Worm (Caenorhabditis elegans) whole organism, young adult: ENCODE results near the gene eyg-1.

Source experiments
- C06A6.2 ChIP-seq: fragments of 200-800 bp; sonication (Bioruptor generic); conservative IDR thresholded peaks from 2 replicates; pipeline ENCODE4 v1.3.6; 2022; ENCODE audit warnings: missing genetic modification characterization, missing compliant biosample characterization
- D2030.7 ChIP-seq: fragments of 200-800 bp; sonication (Bioruptor generic); IDR thresholded peaks from 2 replicates; pipeline ENCODE4 v1.3.6; 2022; ENCODE audit warnings: missing genetic modification reagents, missing genetic modification characterization, missing compliant biosample characterization
- F10E7.11 ChIP-seq: sonication (generic microtip); optimal IDR thresholded peaks from 2 replicates; lab custom pipeline; 2017; ENCODE audit warnings: mild to moderate bottlenecking, missing genetic modification characterization, moderate library complexity, missing compliant biosample characterization
- F37B4.10 ChIP-seq: fragments of 200-800 bp; sonication (Bioruptor generic); IDR thresholded peaks from 2 replicates; pipeline ENCODE4 v1.3.6; 2022; ENCODE audit warnings: missing genetic modification characterization, missing compliant biosample characterization
- F39B2.1 ChIP-seq: fragments of 200-800 bp; sonication (Bioruptor generic); IDR thresholded peaks from 2 replicates; pipeline ENCODE4 v1.3.6; 2022; ENCODE audit warnings: missing genetic modification reagents, missing genetic modification characterization, missing compliant biosample characterization
- F49E8.2 ChIP-seq: sonication (generic microtip); optimal IDR thresholded peaks from 3 replicates; lab custom pipeline; 2017; ENCODE audit warnings: missing genetic modification characterization, mild to moderate bottlenecking, missing compliant biosample characterization, antibody characterized with exemption, moderate library complexity; ENCODE audit not compliant: insufficient read depth
- T07F8.4 ChIP-seq: sonication (generic microtip); optimal IDR thresholded peaks from 2 replicates; lab custom pipeline; 2016; ENCODE audit warnings: mild to moderate bottlenecking, missing genetic modification characterization, moderate library complexity, missing compliant biosample characterization
- T26A5.8 ChIP-seq: sonication (generic microtip); optimal IDR thresholded peaks from 2 replicates; lab custom pipeline; 2016; ENCODE audit warnings: missing genetic modification characterization, missing compliant biosample characterization
- Y53F4B.3 ChIP-seq: fragments of 200-800 bp; sonication (Bioruptor generic); IDR thresholded peaks from 2 replicates; pipeline ENCODE4 v1.3.6; 2022; ENCODE audit warnings: missing genetic modification reagents, missing genetic modification characterization, missing compliant biosample characterization
- Y53G8AR.9 ChIP-seq: fragments of 200-800 bp; sonication (Bioruptor generic); conservative IDR thresholded peaks from 2 replicates; pipeline ENCODE4 v1.3.6; 2022; ENCODE audit warnings: missing genetic modification reagents, missing genetic modification characterization, missing compliant biosample characterization
- attf-6 ChIP-seq: fragments of 200-800 bp; sonication (Bioruptor generic); IDR thresholded peaks from 2 replicates; pipeline ENCODE4 v1.3.6; 2022; ENCODE audit warnings: missing genetic modification reagents, missing genetic modification characterization, missing compliant biosample characterization
- cebp-2 ChIP-seq: fragments of 200-800 bp; sonication (Bioruptor generic); IDR thresholded peaks from 2 replicates; pipeline ENCODE4 v1.3.6; 2022; ENCODE audit warnings: missing genetic modification characterization, missing compliant biosample characterization
- ceh-58 ChIP-seq: fragments of 200-800 bp; sonication (Bioruptor generic); IDR thresholded peaks from 2 replicates; pipeline ENCODE4 v1.3.6; 2022; ENCODE audit warnings: missing genetic modification characterization, missing compliant biosample characterization
- ceh-91 ChIP-seq: fragments of 200-800 bp; sonication (Bioruptor generic); IDR thresholded peaks from 2 replicates; pipeline ENCODE4 v1.3.6; 2022; ENCODE audit warnings: missing genetic modification reagents, missing genetic modification characterization, missing compliant biosample characterization
- chd-7 ChIP-seq: sonication (generic microtip); optimal IDR thresholded peaks from 2 replicates; lab custom pipeline; 2016; ENCODE audit warnings: mild to moderate bottlenecking, missing genetic modification characterization, moderate library complexity, missing compliant biosample characterization
- egrh-3 ChIP-seq: fragments of 200-800 bp; sonication (Bioruptor generic); IDR thresholded peaks from 2 replicates; pipeline ENCODE4 v1.3.6; 2022; ENCODE audit warnings: missing genetic modification reagents, missing genetic modification characterization, missing compliant biosample characterization
- fkh-3 ChIP-seq: sonication (generic microtip); optimal IDR thresholded peaks from 2 replicates; lab custom pipeline; 2016; ENCODE audit warnings: mild to moderate bottlenecking, missing genetic modification characterization, missing compliant biosample characterization
- him-1 ChIP-seq: sonication (generic microtip); optimal IDR thresholded peaks from 2 replicates; lab custom pipeline; 2016; ENCODE audit warnings: missing genotype, missing genetic modification reagents, missing genetic modification characterization, missing compliant biosample characterization
- hlh-12 ChIP-seq: sonication (generic microtip); optimal IDR thresholded peaks from 2 replicates; lab custom pipeline; 2016; ENCODE audit warnings: missing genetic modification characterization, missing compliant biosample characterization
- hlh-26 ChIP-seq: fragments of 200-800 bp; sonication (Bioruptor generic); conservative IDR thresholded peaks from 2 replicates; pipeline ENCODE4 v1.3.6; 2022; ENCODE audit warnings: missing genetic modification reagents, missing genetic modification characterization, missing compliant biosample characterization
- hrde-1 ChIP-seq: sonication (generic microtip); optimal IDR thresholded peaks from 2 replicates; lab custom pipeline; 2016; ENCODE audit warnings: missing genetic modification characterization, mild to moderate bottlenecking, missing compliant biosample characterization, moderate library complexity, missing genotype, missing genetic modification reagents, borderline replicate concordance
- hsf-1 ChIP-seq: fragments of 200-800 bp; sonication (Bioruptor generic); IDR thresholded peaks from 2 replicates; pipeline ENCODE4 v1.3.6; 2022; ENCODE audit warnings: missing genetic modification reagents, missing genetic modification characterization, missing compliant biosample characterization
- let-526 ChIP-seq: fragments of 200-800 bp; sonication (Bioruptor generic); IDR thresholded peaks from 2 replicates; pipeline ENCODE4 v1.3.6; 2022; ENCODE audit warnings: missing genetic modification reagents, missing genetic modification characterization, missing compliant biosample characterization
- lin-26 ChIP-seq: fragments of 200-800 bp; sonication (Bioruptor generic); IDR thresholded peaks from 2 replicates; pipeline ENCODE4 v1.3.6; 2022; ENCODE audit warnings: missing genetic modification reagents, missing genetic modification characterization, missing compliant biosample characterization
- lin-35 ChIP-seq, 3 experiments: fragments of 150-350 bp in 2 of 3; sonication (generic microtip) in 1 of 3; optimal IDR thresholded peaks; 2 replicates each; lab custom pipeline; 2014 to 2018; ENCODE audit warnings: missing biosample characterization in 3 of 3, missing genetic modification characterization in 3 of 3, missing genetic modification reagents in 3 of 3
- lin-40 ChIP-seq: sonication (generic microtip); optimal IDR thresholded peaks from 2 replicates; lab custom pipeline; 2016; ENCODE audit warnings: missing genetic modification characterization, mild to moderate bottlenecking, missing compliant biosample characterization, missing genotype, missing genetic modification reagents
- lin-54 ChIP-seq: fragments of 200-800 bp; sonication (Bioruptor generic); optimal IDR thresholded peaks from 2 replicates; lab custom pipeline; 2018; ENCODE audit warnings: mild to moderate bottlenecking, missing genetic modification characterization, missing compliant biosample characterization
- lir-1 ChIP-seq: fragments of 200-800 bp; sonication (Bioruptor generic); conservative IDR thresholded peaks from 2 replicates; pipeline ENCODE4 v1.3.6; 2022; ENCODE audit warnings: missing genetic modification reagents, missing genetic modification characterization, missing compliant biosample characterization
- madf-6 ChIP-seq: fragments of 200-800 bp; sonication (Bioruptor generic); IDR thresholded peaks from 2 replicates; pipeline ENCODE4 v1.3.6; 2022; ENCODE audit warnings: missing genetic modification reagents, missing genetic modification characterization, missing compliant biosample characterization
- mel-28 ChIP-seq: sonication (generic microtip); optimal IDR thresholded peaks from 2 replicates; lab custom pipeline; 2016; ENCODE audit warnings: borderline replicate concordance, mild to moderate bottlenecking, missing genetic modification characterization, missing compliant biosample characterization
- nhr-120 ChIP-seq: fragments of 200-800 bp; sonication (Bioruptor generic); IDR thresholded peaks from 2 replicates; pipeline ENCODE4 v1.3.6; 2022; ENCODE audit warnings: missing genetic modification characterization, missing compliant biosample characterization
- nhr-179 ChIP-seq: sonication (generic microtip); optimal IDR thresholded peaks from 2 replicates; lab custom pipeline; 2016; ENCODE audit warnings: mild to moderate bottlenecking, missing genetic modification characterization, missing compliant biosample characterization
- rpc-1 ChIP-seq, 2 experiments: fragments of 150-350 bp in 1 of 2; sonication (generic microtip) in 1 of 2; optimal IDR thresholded peaks; 2 replicates each; lab custom pipeline; 2014 to 2018; ENCODE audit warnings: missing biosample characterization in 1 of 2, missing genetic modification characterization in 1 of 2, missing genetic modification reagents in 1 of 2, missing genotype in 1 of 2
- snpc-1.1 ChIP-seq: sonication (generic microtip); optimal IDR thresholded peaks from 2 replicates; lab custom pipeline; 2017; ENCODE audit warnings: missing genetic modification characterization, mild to moderate bottlenecking, missing compliant biosample characterization, antibody characterized with exemption, moderate library complexity, missing genotype, missing genetic modification reagents; ENCODE audit not compliant: insufficient read depth
- somi-1 ChIP-seq: fragments of 200-800 bp; sonication (Bioruptor generic); optimal IDR thresholded peaks from 2 replicates; lab custom pipeline; 2018; ENCODE audit warnings: mild to moderate bottlenecking, missing genetic modification characterization, missing compliant biosample characterization
- xnd-1 ChIP-seq: sonication (generic microtip); optimal IDR thresholded peaks from 2 replicates; lab custom pipeline; 2016; ENCODE audit warnings: missing genotype, missing genetic modification reagents, missing genetic modification characterization, missing compliant biosample characterization
- ztf-18 ChIP-seq: sonication (generic microtip); optimal IDR thresholded peaks from 2 replicates; lab custom pipeline; 2016; ENCODE audit warnings: missing genotype, mild to moderate bottlenecking, missing genetic modification characterization, missing compliant biosample characterization
- ztf-26 ChIP-seq: sonication (generic microtip); optimal IDR thresholded peaks from 2 replicates; lab custom pipeline; 2017; ENCODE audit warnings: missing genetic modification characterization, missing compliant biosample characterization
- ztf-3 ChIP-seq: fragments of 200-800 bp; sonication (Bioruptor generic); optimal IDR thresholded peaks from 2 replicates; lab custom pipeline; 2018; ENCODE audit warnings: mild to moderate bottlenecking, missing genetic modification characterization, missing compliant biosample characterization

Gene eyg-1

DNA sequence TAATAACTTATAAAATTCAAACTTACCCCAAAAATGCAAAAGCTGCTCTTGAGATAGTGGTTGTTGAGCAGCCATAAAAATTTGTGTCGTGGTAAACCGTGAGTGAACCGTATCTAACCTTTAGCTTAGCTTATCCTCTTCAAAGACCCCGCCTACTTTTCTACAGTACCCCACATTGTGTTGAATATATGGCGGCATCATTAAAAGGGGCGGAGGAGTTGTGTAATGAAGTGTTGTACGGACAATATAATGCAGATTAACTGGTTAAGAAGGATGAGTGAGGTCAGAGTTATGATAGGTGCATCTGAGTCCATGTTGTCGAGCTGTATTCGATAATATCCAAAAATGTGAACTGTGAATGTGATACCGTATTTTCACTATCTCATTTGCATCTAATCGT is at the start of gene eyg-1:
TSS of gene eyg-1 (minus strand) at position 101 of the 400 bp plus-strand sequence.
- TF ChIP-seq C06A6.2 (GFP tag; lab: Robert Waterston, UW), result no peak
- TF ChIP-seq T26A5.8 (tag; lab: Kevin White, UChicago), result no peak
- no peak for TF ChIP-seq snpc-1.1

DNA sequence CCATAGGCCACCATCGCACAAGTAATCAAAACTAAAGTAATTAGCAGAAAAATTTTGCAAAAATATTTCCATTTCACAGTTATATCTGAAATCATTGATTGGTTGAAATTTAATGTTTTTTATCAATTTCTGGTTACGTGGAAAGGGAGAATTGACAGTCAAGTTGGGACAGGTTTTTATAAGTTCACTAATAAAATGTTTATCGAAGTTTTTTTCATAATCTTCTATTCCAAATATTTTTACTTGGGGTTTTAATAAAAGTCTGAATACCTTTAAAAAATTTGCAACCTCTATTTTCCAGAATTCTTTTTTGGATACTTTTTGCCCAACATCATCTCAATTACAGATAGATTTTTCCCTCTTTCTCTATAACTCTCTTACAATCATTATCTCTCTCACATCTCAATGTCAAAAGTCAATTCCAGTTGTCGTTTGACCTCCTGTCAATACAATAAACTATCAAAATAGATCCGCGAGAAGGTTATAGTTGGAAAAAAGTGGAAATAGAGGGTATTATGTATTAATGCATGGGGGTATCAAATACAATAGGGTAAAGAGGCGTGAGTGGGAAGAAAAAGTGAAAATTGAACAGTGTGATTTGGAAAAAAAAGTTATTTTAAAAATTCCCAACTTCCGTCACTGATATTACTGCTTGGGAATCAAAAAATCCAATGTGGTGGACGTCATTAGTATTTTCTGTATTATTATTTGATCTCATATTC is 46.9 kb upstream of the eyg-1 start, which contains the start of the genes chil-2 and ctsa-3.2:
TSS of gene chil-2 (minus strand) at position 101 of the 722 bp plus-strand sequence.
TSS of gene ctsa-3.2 (plus strand) at position 672 of the 722 bp plus-strand sequence.
- TF ChIP-seq F37B4.10 (GFP tag; lab: Robert Waterston, UW) (no peak), ceh-58 (GFP tag; lab: Robert Waterston, UW) (no peak), ztf-18 (no peak), lin-26 (GFP tag; lab: Robert Waterston, UW) (no peak), ztf-26 (no peak), cebp-2 (no peak), ceh-91 (GFP tag; lab: Robert Waterston, UW) (no peak), hsf-1 (GFP tag; lab: Robert Waterston, UW) (no peak), hlh-26 (GFP tag; lab: Robert Waterston, UW) (no peak), lir-1 (GFP tag; lab: Robert Waterston, UW) (no peak), T07F8.4 (no peak), madf-6 (GFP tag; lab: Robert Waterston, UW) (no peak), somi-1 (no peak)

DNA sequence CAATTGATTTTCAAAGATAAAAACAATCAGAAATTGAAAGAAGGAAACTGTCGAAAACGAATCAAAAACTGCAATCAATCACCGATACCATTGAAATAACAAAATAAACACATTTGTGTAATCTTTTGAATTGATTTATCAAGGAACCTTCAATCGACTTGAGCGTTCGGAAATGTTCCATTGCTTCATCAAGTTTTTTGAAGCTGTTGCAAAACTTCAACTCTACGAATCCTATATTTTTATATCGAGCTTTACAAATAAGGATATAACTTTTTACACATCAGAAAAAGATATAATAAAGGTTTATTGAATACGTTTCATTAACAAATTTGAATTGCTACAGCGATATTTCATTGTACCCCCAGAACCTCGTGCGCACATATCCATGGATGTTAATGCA is 45.2 kb upstream of the eyg-1 start, which contains the start of gene chil-8:
TSS of gene chil-8 (minus strand) at position 101 of the 400 bp plus-strand sequence.
- no peak for TF ChIP-seq nhr-120 (GFP tag; lab: Robert Waterston, UW)
- TF ChIP-seq Y53G8AR.9 (GFP tag; lab: Robert Waterston, UW), result no peak
- no peak for TF ChIP-seq F39B2.1 (GFP tag; lab: Robert Waterston, UW)
- no peak for TF ChIP-seq somi-1

DNA sequence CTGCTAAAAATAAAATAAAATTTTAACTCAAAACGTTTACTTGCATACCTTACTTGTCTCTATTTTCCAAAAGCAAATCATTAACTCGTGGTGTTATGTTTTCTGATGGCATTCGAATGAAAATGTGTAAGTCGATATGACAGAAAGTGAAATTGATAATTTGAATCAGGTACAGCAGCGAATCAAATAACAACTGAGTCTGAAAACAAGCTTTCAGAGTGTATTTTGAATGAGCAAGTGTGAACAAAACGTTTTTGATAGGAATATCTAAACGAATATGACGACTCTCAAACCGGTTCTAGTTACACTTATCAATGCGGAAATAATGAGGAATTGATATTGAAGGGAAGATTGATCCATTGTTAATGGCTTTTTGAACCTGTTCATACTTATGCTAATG is 43.3 kb upstream of the eyg-1 start, which contains the start of gene chil-7:
TSS of gene chil-7 (minus strand) at position 112 of the 400 bp plus-strand sequence.
- TF ChIP-seq lin-54 (GFP tag; lab: Kevin White, UChicago), result no peak
- no peak for TF ChIP-seq him-1 (tag; lab: Kevin White, UChicago)
- TF ChIP-seq fkh-3 (tag; lab: Kevin White, UChicago), result no peak
- no peak for TF ChIP-seq chd-7 (tag; lab: Kevin White, UChicago)
- no peak for TF ChIP-seq hlh-12 (tag; lab: Kevin White, UChicago)
- no peak for TF ChIP-seq xnd-1
- no peak for TF ChIP-seq nhr-179 (tag; lab: Kevin White, UChicago)

DNA sequence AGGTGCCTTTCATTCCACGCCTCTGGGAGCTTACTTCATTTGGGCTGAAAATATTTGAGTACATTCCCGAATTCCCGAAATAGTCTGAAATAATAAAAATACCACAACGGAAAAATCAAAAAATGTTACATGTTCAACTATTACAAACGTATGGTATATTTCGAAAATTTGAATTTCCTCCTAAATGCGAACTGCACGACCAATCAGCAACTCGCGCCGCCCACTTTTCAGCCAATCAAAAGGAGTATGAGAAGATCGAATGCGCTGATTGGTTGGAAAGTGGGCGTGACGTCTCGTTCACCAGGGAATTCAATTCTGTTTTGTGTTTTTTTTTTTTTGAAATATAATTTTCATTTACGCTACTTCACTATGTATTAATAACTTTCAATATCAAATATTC is 40.9 kb upstream of the eyg-1 start, which contains the start of gene old-1:
TSS of gene old-1 (minus strand) at position 50 of the 400 bp plus-strand sequence.
- TF ChIP-seq hrde-1 (tag; lab: Kevin White, UChicago), result no peak

DNA sequence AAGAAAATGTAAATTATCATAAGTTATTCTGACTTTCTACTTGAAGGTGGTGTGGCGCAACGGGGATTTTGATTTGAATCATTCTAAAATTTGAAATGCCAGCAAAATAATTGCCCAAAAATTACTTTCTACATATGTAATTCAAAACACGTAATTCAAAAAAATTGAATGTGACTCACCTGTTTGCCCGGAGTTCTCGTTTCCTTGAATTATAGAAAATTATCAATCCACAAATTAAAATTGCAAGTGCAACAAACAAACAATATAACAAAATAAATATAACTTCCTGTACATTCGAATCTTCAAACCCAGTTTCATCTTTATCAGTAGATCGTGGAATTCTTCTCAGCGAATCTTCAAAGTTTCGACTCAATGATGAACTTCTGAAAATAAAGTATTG is 40.5 kb upstream of the eyg-1 start:
- TF ChIP-seq mel-28 (tag; lab: Kevin White, UChicago) (no peak), D2030.7 (GFP tag; lab: Robert Waterston, UW) (no peak), let-526 (GFP tag; lab: Robert Waterston, UW) (no peak), hlh-12 (tag; lab: Kevin White, UChicago) (no peak), rpc-1 (optimal IDR thresholded peaks at IDR 0.05; lab: Kevin White, UChicago) (no peak), rpc-1 (tag; optimal IDR thresholded peaks at IDR 0.05; lab: Kevin White, UChicago) (no peak), attf-6 (GFP tag; lab: Robert Waterston, UW) (no peak), egrh-3 (GFP tag; lab: Robert Waterston, UW) (no peak), ztf-3 (GFP tag; lab: Kevin White, UChicago) (no peak), fkh-3 (tag; lab: Kevin White, UChicago) (no peak), F49E8.2 (tag; lab: Kevin White, UChicago) (no peak), F10E7.11 (no peak), lin-40 (tag; lab: Kevin White, UChicago) (no peak), hrde-1 (tag; lab: Kevin White, UChicago) (no peak), Y53F4B.3 (no peak), hsf-1 (GFP tag; lab: Robert Waterston, UW) (no peak), lin-35 (GFP tag; optimal IDR thresholded peaks at IDR 0.05; lab: Kevin White, UChicago) (no peak)
